Worm (Caenorhabditis elegans): Measurements from ENCODE around the gene nhr-134.

DNA sequence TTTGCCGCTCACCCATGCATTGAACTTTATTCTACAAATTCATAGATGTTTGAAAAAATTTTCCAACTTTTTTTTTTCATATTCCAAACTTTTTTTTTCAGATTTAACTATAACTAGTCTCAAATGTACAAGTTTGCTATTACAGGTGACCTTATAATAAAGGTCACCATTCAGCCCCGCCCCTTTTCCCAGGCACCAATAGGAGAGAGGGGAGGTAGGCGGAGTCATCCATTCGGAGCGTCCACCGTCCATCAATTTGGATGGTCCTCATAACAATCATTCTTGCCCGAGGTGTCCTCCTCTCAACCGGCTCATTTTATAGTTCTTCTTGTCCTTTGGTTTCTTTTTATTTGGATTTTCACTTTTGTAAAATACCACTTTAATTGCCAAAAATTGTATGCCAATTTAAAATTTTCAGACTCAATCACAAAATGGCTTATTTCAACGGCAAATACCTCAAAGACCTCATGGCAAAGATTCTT is 43.1 kb upstream of the nhr-134 start, which contains the start of gene Y5H2B.3:
- TF ChIP-seq ztf-4 (tag; optimal IDR thresholded peaks at IDR 0.05) (no peak), fkh-8 (tag; optimal IDR thresholded peaks at IDR 0.05) (no peak), unc-62 (GFP tag; optimal IDR thresholded peaks at IDR 0.05) (no peak), ama-1 (optimal IDR thresholded peaks at IDR 0.05) (no peak), nhr-11 (tag; optimal IDR thresholded peaks at IDR 0.05) (no peak), tbx-2 (tag; optimal IDR thresholded peaks at IDR 0.05) (no peak), skn-1 (tag; optimal IDR thresholded peaks at IDR 0.05) (no peak), fos-1 (tag; optimal IDR thresholded peaks at IDR 0.05) (no peak), mep-1 (tag; optimal IDR thresholded peaks at IDR 0.05) (no peak), snpc-4 (tag; optimal IDR thresholded peaks at IDR 0.05) (no peak), lin-15B (tag; optimal IDR thresholded peaks at IDR 0.05) (no peak), ztf-11 (tag; optimal IDR thresholded peaks at IDR 0.05) (no peak)
